Fruit fly (Drosophila melanogaster) whole organism, embryonic: Measurements from ENCODE around the gene Eip63E.

Source experiments
- Aef1 ChIP-seq: fragments of 200-800 bp; sonication (Bioruptor generic); IDR thresholded peaks from 3 replicates; pipeline ENCODE4 v1.3.6; 2022; ENCODE audit warnings: missing biosample characterization, missing genetic modification characterization
- BtbVII ChIP-seq: fragments of 200-800 bp; sonication (Bioruptor generic); optimal IDR thresholded peaks from 3 replicates; lab custom pipeline; 2017; ENCODE audit warnings: missing biosample characterization, mild to moderate bottlenecking, missing genetic modification characterization
- C15 ChIP-seq: fragments of 200-800 bp; sonication (Bioruptor generic); IDR thresholded peaks from 3 replicates; pipeline ENCODE4 v1.3.6; 2022; ENCODE audit warnings: missing biosample characterization, missing genetic modification characterization
- CG11504 ChIP-seq: fragments of 200-800 bp; sonication (Bioruptor generic); optimal IDR thresholded peaks from 3 replicates; lab custom pipeline; 2019; ENCODE audit warnings: missing biosample characterization, mild to moderate bottlenecking, missing genetic modification characterization, moderate library complexity
- CG12071 ChIP-seq: fragments of 200-800 bp; sonication (Bioruptor generic); optimal IDR thresholded peaks from 3 replicates; lab custom pipeline; 2018; ENCODE audit warnings: missing biosample characterization, mild to moderate bottlenecking, missing genetic modification characterization
- CG12391 ChIP-seq: fragments of 200-800 bp; sonication (Bioruptor generic); optimal IDR thresholded peaks from 3 replicates; lab custom pipeline; 2018; ENCODE audit warnings: missing biosample characterization, mild to moderate bottlenecking, missing genetic modification characterization, moderate library complexity
- CG12659 ChIP-seq: fragments of 200-800 bp; sonication (Bioruptor generic); optimal IDR thresholded peaks from 3 replicates; lab custom pipeline; 2017; ENCODE audit warnings: mild to moderate bottlenecking, missing biosample characterization, missing genetic modification reagents, missing genetic modification characterization
- CG1529 ChIP-seq: fragments of 200-800 bp; sonication (Bioruptor generic); optimal IDR thresholded peaks from 3 replicates; lab custom pipeline; 2018; ENCODE audit warnings: missing biosample characterization, missing genetic modification characterization
- CG1792 ChIP-seq: fragments of 200-800 bp; sonication (Bioruptor generic); optimal IDR thresholded peaks from 2 replicates; lab custom pipeline; 2016; ENCODE audit warnings: missing biosample characterization, missing genetic modification characterization
- CG30020 ChIP-seq: fragments of 200-800 bp; optimal IDR thresholded peaks from 2 replicates; lab custom pipeline; 2019; ENCODE audit warnings: missing biosample characterization, mild to moderate bottlenecking, missing genetic modification characterization, moderate library complexity
- CG3065 ChIP-seq: fragments of 200-800 bp; sonication (Bioruptor generic); optimal IDR thresholded peaks from 2 replicates; lab custom pipeline; 2016; ENCODE audit warnings: missing biosample characterization, missing genetic modification characterization
- CG32767 ChIP-seq: fragments of 200-800 bp; sonication (Bioruptor generic); IDR thresholded peaks from 2 replicates; pipeline ENCODE4 v1.3.6; 2022; ENCODE audit warnings: missing biosample characterization, missing genetic modification characterization
- CG4707 ChIP-seq: fragments of 200-800 bp; sonication (Bioruptor generic); optimal IDR thresholded peaks from 2 replicates; lab custom pipeline; 2018; ENCODE audit warnings: missing biosample characterization, mild to moderate bottlenecking, missing genetic modification characterization, moderate library complexity
- CG7928 ChIP-seq: fragments of 200-800 bp; sonication (Bioruptor generic); optimal IDR thresholded peaks from 2 replicates; lab custom pipeline; 2017; ENCODE audit warnings: missing biosample characterization, mild to moderate bottlenecking, missing genetic modification characterization
- CG8388 ChIP-seq: fragments of 200-800 bp; sonication (Bioruptor generic); optimal IDR thresholded peaks from 2 replicates; lab custom pipeline; 2019; ENCODE audit warnings: missing biosample characterization, mild to moderate bottlenecking, missing genetic modification characterization, moderate library complexity
- CG9437 ChIP-seq: fragments of 200-800 bp; sonication (Bioruptor generic); optimal IDR thresholded peaks from 2 replicates; lab custom pipeline; 2018; ENCODE audit warnings: missing biosample characterization, mild to moderate bottlenecking, missing genetic modification characterization
- Doc3 ChIP-seq: fragments of 200-800 bp; sonication (Bioruptor generic); IDR thresholded peaks from 3 replicates; pipeline ENCODE4 v1.3.6; 2022; ENCODE audit warnings: missing biosample characterization, missing genetic modification characterization; ENCODE audit not compliant: partially characterized antibody
- E2f2 ChIP-seq: fragments of 200-800 bp; sonication (Bioruptor generic); IDR thresholded peaks from 2 replicates; pipeline ENCODE4 v1.3.6; 2022; ENCODE audit warnings: missing biosample characterization, missing genetic modification characterization
- GATAe ChIP-seq: fragments of 200-800 bp; sonication (Bioruptor generic); conservative IDR thresholded peaks from 2 replicates; pipeline ENCODE4 v1.3.6; 2022; ENCODE audit warnings: missing biosample characterization, missing genetic modification characterization
- HLHmδ ChIP-seq: fragments of 200-800 bp; sonication (Bioruptor generic); optimal IDR thresholded peaks from 2 replicates; lab custom pipeline; 2018; ENCODE audit warnings: missing biosample characterization, mild to moderate bottlenecking, missing genetic modification characterization, moderate library complexity
- Hey ChIP-seq: fragments of 200-800 bp; sonication (Bioruptor generic); optimal IDR thresholded peaks from 3 replicates; lab custom pipeline; 2018; ENCODE audit warnings: missing biosample characterization, mild to moderate bottlenecking, missing genetic modification characterization
- Jarid2 ChIP-seq: fragments of 200-800 bp; sonication (Bioruptor generic); optimal IDR thresholded peaks from 3 replicates; lab custom pipeline; 2017; ENCODE audit warnings: mild to moderate bottlenecking, missing biosample characterization, missing genetic modification reagents, missing genetic modification characterization
- MBD-R2 ChIP-seq: fragments of 200-800 bp; sonication (Bioruptor generic); IDR thresholded peaks from 2 replicates; pipeline ENCODE4 v1.3.6; 2022; ENCODE audit warnings: missing biosample characterization, missing genetic modification characterization
- MESR4 ChIP-seq: fragments of 200-800 bp; sonication (Bioruptor generic); optimal IDR thresholded peaks from 2 replicates; lab custom pipeline; 2018; ENCODE audit warnings: missing biosample characterization, mild to moderate bottlenecking, missing genetic modification characterization, moderate library complexity
- MTF-1 ChIP-seq: fragments of 200-800 bp; sonication (Bioruptor generic); optimal IDR thresholded peaks from 2 replicates; lab custom pipeline; 2018; ENCODE audit warnings: missing biosample characterization, mild to moderate bottlenecking, missing genetic modification characterization, borderline replicate concordance
- NC2α ChIP-seq: fragments of 200-800 bp; sonication (Bioruptor generic); optimal IDR thresholded peaks from 2 replicates; lab custom pipeline; 2016; ENCODE audit warnings: missing biosample characterization, missing genetic modification characterization
- Nf-YA ChIP-seq: fragments of 200-800 bp; sonication (Bioruptor generic); IDR thresholded peaks from 2 replicates; pipeline ENCODE4 v1.3.6; 2022; ENCODE audit warnings: missing biosample characterization, missing genetic modification characterization
- Sin3A ChIP-seq: fragments of >200 bp; optimal IDR thresholded peaks from 2 replicates; lab custom pipeline; 2018
- Xbp1 ChIP-seq: fragments of 200-800 bp; sonication (Bioruptor generic); optimal IDR thresholded peaks from 3 replicates; lab custom pipeline; 2016; ENCODE audit warnings: missing biosample characterization, mild to moderate bottlenecking, missing genetic modification characterization
- ash1 ChIP-seq: fragments of 200-800 bp; sonication (Bioruptor generic); optimal IDR thresholded peaks from 2 replicates; lab custom pipeline; 2018; ENCODE audit warnings: missing biosample characterization, mild to moderate bottlenecking, missing genetic modification characterization
- cad ChIP-seq: fragments of >200 bp; optimal IDR thresholded peaks from 2 replicates; lab custom pipeline; 2017; ENCODE audit warnings: missing biosample characterization, missing genetic modification characterization
- chinmo ChIP-seq: fragments of 200-800 bp; sonication (Bioruptor generic); IDR thresholded peaks from 4 replicates; pipeline ENCODE4 v1.3.6; 2022; ENCODE audit warnings: missing biosample characterization, missing genetic modification characterization; ENCODE audit not compliant: partially characterized antibody
- cwo ChIP-seq: fragments of 200-800 bp; sonication (Bioruptor generic); optimal IDR thresholded peaks from 3 replicates; lab custom pipeline; 2017; ENCODE audit warnings: missing biosample characterization, missing genetic modification characterization, mild to moderate bottlenecking, moderate library complexity, missing genetic modification reagents
- dimm ChIP-seq: fragments of 200-800 bp; sonication (Bioruptor generic); IDR thresholded peaks from 2 replicates; pipeline ENCODE4 v1.3.6; 2022; ENCODE audit warnings: missing biosample characterization, missing genetic modification characterization
- emc ChIP-seq: fragments of 200-800 bp; sonication (Bioruptor generic); optimal IDR thresholded peaks from 2 replicates; lab custom pipeline; 2016; ENCODE audit warnings: missing biosample characterization, missing genetic modification characterization
- eve ChIP-seq, 2 experiments: fragments of >200 bp; optimal IDR thresholded peaks; 2 replicates each; lab custom pipeline; 2017; ENCODE audit warnings: missing biosample characterization in 2 of 2, missing genetic modification characterization in 2 of 2
- fd102C ChIP-seq: fragments of 200-800 bp; sonication (Bioruptor generic); optimal IDR thresholded peaks from 2 replicates; lab custom pipeline; 2018; ENCODE audit warnings: missing biosample characterization, mild to moderate bottlenecking, missing genetic modification characterization, moderate library complexity
- fd64A ChIP-seq: fragments of 200-800 bp; sonication (Bioruptor generic); optimal IDR thresholded peaks from 3 replicates; lab custom pipeline; 2018; ENCODE audit warnings: missing biosample characterization, mild to moderate bottlenecking, missing genetic modification characterization
- gfzf ChIP-seq: fragments of 200-800 bp; sonication (Bioruptor generic); optimal IDR thresholded peaks from 2 replicates; lab custom pipeline; 2016; ENCODE audit warnings: missing biosample characterization, mild to moderate bottlenecking, missing genetic modification characterization, moderate library complexity
- ham ChIP-seq: fragments of 200-800 bp; sonication (Bioruptor generic); IDR thresholded peaks from 2 replicates; pipeline ENCODE4 v1.3.6; 2022; ENCODE audit warnings: missing biosample characterization, missing genetic modification characterization
- hb ChIP-seq: fragments of 200-800 bp; sonication (Bioruptor generic); IDR thresholded peaks from 3 replicates; pipeline ENCODE4 v1.3.6; 2022; ENCODE audit warnings: missing biosample characterization, missing genetic modification characterization; ENCODE audit not compliant: partially characterized antibody
- lov ChIP-seq, 2 experiments: fragments of 200-800 bp in 1 of 2; fragments of >200 bp in 1 of 2; sonication (Bioruptor generic) in 1 of 2; IDR thresholded peaks in 1 of 2; optimal IDR thresholded peaks in 1 of 2; 2 replicates in 1 of 2; 3 replicates in 1 of 2; pipeline versions ENCODE4 v1.3.6 to Lab custom; 2017 to 2022; ENCODE audit warnings: missing biosample characterization in 1 of 2, missing genetic modification characterization in 1 of 2
- maf-S ChIP-seq: fragments of 200-800 bp; sonication (Bioruptor generic); optimal IDR thresholded peaks from 2 replicates; lab custom pipeline; 2016; ENCODE audit warnings: missing biosample characterization, missing genetic modification characterization
- nerfin-1 ChIP-seq: fragments of 200-800 bp; sonication (Bioruptor generic); optimal IDR thresholded peaks from 3 replicates; lab custom pipeline; 2019; ENCODE audit warnings: missing biosample characterization, mild to moderate bottlenecking, missing genetic modification characterization, moderate library complexity
- nom ChIP-seq: fragments of 200-800 bp; sonication (Bioruptor generic); optimal IDR thresholded peaks from 2 replicates; lab custom pipeline; 2017; ENCODE audit warnings: missing biosample characterization, missing genetic modification characterization, mild to moderate bottlenecking, moderate library complexity, missing genetic modification reagents
- psq ChIP-seq: fragments of 200-800 bp; sonication (Bioruptor generic); optimal IDR thresholded peaks from 2 replicates; lab custom pipeline; 2017; ENCODE audit warnings: missing biosample characterization, missing genetic modification characterization
- ro ChIP-seq: fragments of 200-800 bp; sonication (Bioruptor generic); IDR thresholded peaks from 2 replicates; pipeline ENCODE4 v1.3.6; 2022; ENCODE audit warnings: missing biosample characterization, missing genetic modification characterization
- row ChIP-seq: fragments of 200-800 bp; sonication (Bioruptor generic); IDR thresholded peaks from 3 replicates; pipeline ENCODE4 v1.3.6; 2022; ENCODE audit warnings: missing biosample characterization, missing genetic modification characterization
- seq ChIP-seq: fragments of 200-800 bp; sonication (Bioruptor generic); IDR thresholded peaks from 2 replicates; pipeline ENCODE4 v1.3.6; 2022; ENCODE audit warnings: missing biosample characterization, missing genetic modification characterization
- toy ChIP-seq: fragments of 200-800 bp; sonication (Bioruptor generic); IDR thresholded peaks from 2 replicates; pipeline ENCODE4 v1.3.6; 2022; ENCODE audit warnings: missing biosample characterization, missing genetic modification characterization
- twi ChIP-seq: fragments of 200-800 bp; optimal IDR thresholded peaks from 2 replicates; lab custom pipeline; 2019; ENCODE audit warnings: missing biosample characterization, mild to moderate bottlenecking, missing genetic modification characterization, moderate library complexity

Gene Eip63E

dm6 chr3L:3479551-3479950 is 36.0 kb upstream of the Eip63E start (continued):
- TF ChIP-seq dimm (no peak), Jarid2 (GFP tag; lab: Kevin White, UChicago) (no peak), CG4707 (GFP tag; lab: Kevin White, UChicago) (no peak), seq (GFP tag; lab: Robert Waterston, UW) (no peak), twi (tag; lab: Kevin White, UChicago) (no peak), Hey (tag; lab: Kevin White, UChicago) (no peak), CG30020 (tag; lab: Kevin White, UChicago) (no peak), NC2α (GFP tag; lab: Kevin White, UChicago) (no peak), emc (GFP tag; lab: Kevin White, UChicago) (no peak), GATAe (GFP tag; lab: Robert Waterston, UW) (no peak), CG12071 (GFP tag; lab: Kevin White, UChicago) (no peak), nerfin-1 (no peak), Sin3A (lab: Kevin White, UChicago) (no peak), hb (no peak), cwo (GFP tag; lab: Kevin White, UChicago) (no peak), row (GFP tag; lab: Robert Waterston, UW) (peak; percentile 51; the same call in 1 of the 3 replicates), lov (optimal IDR thresholded peaks at IDR 0.05; lab: Kevin White, UChicago) (no peak), lov (GFP tag; IDR thresholded peaks at IDR 0.05; lab: Robert Waterston, UW) (no peak), psq (GFP tag; lab: Kevin White, UChicago) (no peak), fd64A (GFP tag; lab: Kevin White, UChicago) (no peak), eve (GFP tag; optimal IDR thresholded peaks at IDR 0.05; lab: Kevin White, UChicago) (no peak), MESR4 (GFP tag; lab: Kevin White, UChicago) (no peak), CG12659 (GFP tag; lab: Kevin White, UChicago) (no peak), C15 (peak; percentile 16; the same call in 1 of the 3 replicates), CG11504 (tag; lab: Kevin White, UChicago) (peak; percentile 36), ro (0 out of 2 replicates have a peak, but pooled peaks have one; percentile 7), CG3065 (GFP tag; lab: Kevin White, UChicago) (no peak), ash1 (GFP tag; lab: Kevin White, UChicago) (no peak), MBD-R2 (no peak), E2f2 (GFP tag; lab: Robert Waterston, UW) (no peak), Nf-YA (no peak), CG9437 (GFP tag; lab: Kevin White, UChicago) (no peak), cad (GFP tag; lab: Kevin White, UChicago) (no peak), nom (GFP tag; lab: Kevin White, UChicago) (no peak), Doc3 (GFP tag; lab: Robert Waterston, UW) (no peak), CG32767 (no peak), CG1792 (GFP tag; lab: Kevin White, UChicago) (no peak), CG8388 (no peak), maf-S (GFP tag; lab: Kevin White, UChicago) (no peak), Aef1 (GFP tag; lab: Robert Waterston, UW) (no peak), toy (GFP tag; lab: Robert Waterston, UW) (no peak), ham (GFP tag; lab: Robert Waterston, UW) (no peak), MTF-1 (GFP tag; lab: Kevin White, UChicago) (no peak), CG7928 (GFP tag; lab: Kevin White, UChicago) (no peak), HLHmδ (no peak), BtbVII (GFP tag; lab: Kevin White, UChicago) (no peak), fd102C (no peak), chinmo (GFP tag; lab: Robert Waterston, UW) (no peak), Xbp1 (GFP tag; lab: Kevin White, UChicago) (no peak), gfzf (no peak), CG12391 (tag; lab: Kevin White, UChicago) (peak; percentile 1), CG1529 (GFP tag; lab: Kevin White, UChicago) (no peak)
